Fruit fly (Drosophila melanogaster): ENCODE measurements around the gene bip1.

The bip1 gene

DNA sequence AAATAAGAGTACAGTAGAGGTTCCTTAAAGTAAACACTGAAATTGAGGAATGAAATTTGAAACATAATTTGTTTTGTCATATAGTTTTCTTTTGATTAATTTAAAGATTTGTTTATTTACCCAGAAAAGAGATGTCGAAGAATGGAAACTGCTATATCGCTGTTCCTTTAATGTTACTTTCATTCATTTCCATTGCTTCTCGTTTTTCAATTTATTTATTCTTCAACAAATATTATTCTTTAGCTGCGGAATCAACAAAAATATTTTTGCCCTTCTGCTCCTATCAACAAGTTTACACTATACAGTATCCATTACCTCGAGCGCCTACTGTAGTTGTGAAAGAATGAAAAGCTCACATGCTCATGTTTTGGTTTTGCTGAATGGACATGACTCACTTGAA lies 17.6 kb upstream of the bip1 start (continued):
- TF ChIP-seq CG1792 (GFP tag; optimal IDR thresholded peaks at IDR 0.05) (no peak), gem (tag; optimal IDR thresholded peaks at IDR 0.05) (peak; percentile 38), CG31224 (GFP tag; IDR thresholded peaks at IDR 0.05) (no peak), CG7372 (GFP tag; IDR thresholded peaks at IDR 0.05) (no peak), CG11093 (GFP tag; IDR thresholded peaks at IDR 0.05) (no peak), CG6654 (GFP tag; optimal IDR thresholded peaks at IDR 0.05) (no peak), CG7839 (tag; optimal IDR thresholded peaks at IDR 0.05) (peak; percentile 51), Drgx (GFP tag; IDR thresholded peaks at IDR 0.05) (no peak), Tbp (GFP tag; optimal IDR thresholded peaks at IDR 0.05) (no peak), jigr1 (GFP tag; IDR thresholded peaks at IDR 0.05) (no peak), Abd-B (GFP tag; optimal IDR thresholded peaks at IDR 0.05) (peak; percentile 17), CG34422 (GFP tag; IDR thresholded peaks at IDR 0.05) (no peak), CG1603 (tag; optimal IDR thresholded peaks at IDR 0.05) (no peak), ATbp (GFP tag; optimal IDR thresholded peaks at IDR 0.05) (no peak), Adf1 (GFP tag; IDR thresholded peaks at IDR 0.05) (no peak), ham (GFP tag; IDR thresholded peaks at IDR 0.05) (no peak), Sox100B (GFP tag; optimal IDR thresholded peaks at IDR 0.05) (peak; percentile 53), dan (GFP tag; IDR thresholded peaks at IDR 0.05) (no peak), Dad (GFP tag; optimal IDR thresholded peaks at IDR 0.05) (no peak), Sox102F (GFP tag; optimal IDR thresholded peaks at IDR 0.05) (no peak), Optix (GFP tag; IDR thresholded peaks at IDR 0.05) (no peak), pzg (GFP tag; optimal IDR thresholded peaks at IDR 0.05) (no peak), CG4328 (GFP tag; optimal IDR thresholded peaks at IDR 0.05) (no peak), CG4282 (GFP tag; optimal IDR thresholded peaks at IDR 0.05) (no peak), CG13296 (GFP tag; optimal IDR thresholded peaks at IDR 0.05) (peak; percentile 10), CG12659 (GFP tag; optimal IDR thresholded peaks at IDR 0.05) (peak; percentile 8), MTF-1 (GFP tag; optimal IDR thresholded peaks at IDR 0.05; ENCODE audit: borderline replicate concordance) (no peak), CG6689 (GFP tag; IDR thresholded peaks at IDR 0.05) (no peak), bsh (GFP tag; optimal IDR thresholded peaks at IDR 0.05) (no peak), gro (GFP tag; optimal IDR thresholded peaks at IDR 0.05) (no peak), Pdp1 (GFP tag; optimal IDR thresholded peaks at IDR 0.05) (no peak), CG9727 (GFP tag; optimal IDR thresholded peaks at IDR 0.05) (peak; percentile 9), Dp (GFP tag; optimal IDR thresholded peaks at IDR 0.05) (no peak), CG43689 (GFP tag; IDR thresholded peaks at IDR 0.05) (no peak), lab (GFP tag; optimal IDR thresholded peaks at IDR 0.05) (peak; percentile 32), Dll (GFP tag; IDR thresholded peaks at IDR 0.05; ENCODE audit: partially characterized antibody) (no peak), mirr (GFP tag; optimal IDR thresholded peaks at IDR 0.05) (no peak), ttk (GFP tag; IDR thresholded peaks at IDR 0.05) (no peak), fd3F (GFP tag; optimal IDR thresholded peaks at IDR 0.05) (no peak), gsb-n (tag; optimal IDR thresholded peaks at IDR 0.05) (no peak), bigmax (GFP tag; optimal IDR thresholded peaks at IDR 0.05) (no peak), wor (GFP tag; IDR thresholded peaks at IDR 0.05) (no peak), seq (GFP tag; IDR thresholded peaks at IDR 0.05) (no peak), ind (GFP tag; optimal IDR thresholded peaks at IDR 0.05) (peak; percentile 24), pros (GFP tag; optimal IDR thresholded peaks at IDR 0.05) (no peak), CrebB (tag; optimal IDR thresholded peaks at IDR 0.05) (no peak), CG7928 (GFP tag; optimal IDR thresholded peaks at IDR 0.05) (no peak), D (optimal IDR thresholded peaks at IDR 0.05) (no peak), D (GFP tag; optimal IDR thresholded peaks at IDR 0.05) (no peak), ase (GFP tag; IDR thresholded peaks at IDR 0.05) (no peak), zf30C (GFP tag; optimal IDR thresholded peaks at IDR 0.05) (no peak), nerfin-1 (tag; optimal IDR thresholded peaks at IDR 0.05) (no peak)
